Worm (Caenorhabditis elegans) whole organism, L1 larva: Measurements from ENCODE around the gene nhr-18.
A peak's percentile ranks its signal among the peaks of the same experiment; 100 is the strongest.

ENCODE experiments used
- alr-1 ChIP-seq: fragments of 200-800 bp; sonication (Bioruptor generic); optimal IDR thresholded peaks from 2 replicates; lab custom pipeline; 2018; ENCODE audit warnings: borderline replicate concordance, mild to moderate bottlenecking, missing genetic modification characterization, missing compliant biosample characterization
- ama-1 ChIP-seq: fragments of 150-350 bp; optimal IDR thresholded peaks from 2 replicates; lab custom pipeline; 2014
- ceh-63 ChIP-seq: fragments of 200-800 bp; sonication (Bioruptor generic); optimal IDR thresholded peaks from 2 replicates; lab custom pipeline; 2018; ENCODE audit warnings: mild to moderate bottlenecking, missing genetic modification characterization, missing compliant biosample characterization
- ceh-8 ChIP-seq: fragments of 200-800 bp; sonication (Bioruptor generic); optimal IDR thresholded peaks from 2 replicates; lab custom pipeline; 2018; ENCODE audit warnings: mild to moderate bottlenecking, missing genetic modification characterization, moderate library complexity, missing compliant biosample characterization
- dpl-1 ChIP-seq, 3 experiments: fragments of 150-350 bp in 2 of 3; sonication (generic microtip) in 1 of 3; optimal IDR thresholded peaks; 2 replicates each; lab custom pipeline; 2014 to 2017; ENCODE audit warnings: missing biosample characterization in 3 of 3, missing genetic modification characterization in 3 of 3, missing genetic modification reagents in 3 of 3
- dsc-1 ChIP-seq: sonication (generic microtip); optimal IDR thresholded peaks from 2 replicates; lab custom pipeline; 2016; ENCODE audit warnings: mild to moderate bottlenecking, missing genetic modification characterization, missing compliant biosample characterization
- efl-1 ChIP-seq, 4 experiments: fragments of 150-350 bp; optimal IDR thresholded peaks in 3 of 4; peaks in 1 of 4; 1 replicate in 1 of 4; 2 replicates in 3 of 4; lab custom pipeline; 2014; ENCODE audit warnings: missing biosample characterization in 2 of 4, missing genetic modification characterization in 2 of 4, missing genetic modification reagents in 2 of 4
- efl-3 ChIP-seq: fragments of 200-800 bp; sonication (Bioruptor generic); optimal IDR thresholded peaks from 2 replicates; lab custom pipeline; 2018; ENCODE audit warnings: mild to moderate bottlenecking, missing genetic modification characterization, missing compliant biosample characterization
- egl-13 ChIP-seq: sonication (generic microtip); optimal IDR thresholded peaks from 2 replicates; lab custom pipeline; 2016; ENCODE audit warnings: missing genotype, missing genetic modification reagents, missing genetic modification characterization, missing compliant biosample characterization
- elt-2 ChIP-seq: sonication (generic microtip); optimal IDR thresholded peaks from 2 replicates; lab custom pipeline; 2016; ENCODE audit warnings: missing genetic modification characterization, mild to moderate bottlenecking, inconsistent platforms, missing compliant biosample characterization, missing genetic modification reagents
- lin-14 ChIP-seq: fragments of 200-800 bp; sonication (Bioruptor generic); optimal IDR thresholded peaks from 2 replicates; lab custom pipeline; 2018; ENCODE audit warnings: mild to moderate bottlenecking, missing genetic modification characterization, moderate library complexity, missing compliant biosample characterization
- lin-35 ChIP-seq, 2 experiments: fragments of 150-350 bp; optimal IDR thresholded peaks; 2 replicates each; lab custom pipeline; 2014; ENCODE audit warnings: missing biosample characterization in 2 of 2, missing genetic modification characterization in 2 of 2, missing genetic modification reagents in 2 of 2
- lir-3 ChIP-seq: sonication (generic microtip); optimal IDR thresholded peaks from 2 replicates; lab custom pipeline; 2016; ENCODE audit warnings: mild to moderate bottlenecking, missing genetic modification characterization, moderate library complexity, missing compliant biosample characterization; ENCODE audit not compliant: poor library complexity
- mab-9 ChIP-seq: fragments of 200-800 bp; sonication (Bioruptor generic); IDR thresholded peaks from 2 replicates; pipeline ENCODE4 v1.3.6; 2022; ENCODE audit warnings: missing genetic modification reagents, missing genetic modification characterization, missing compliant biosample characterization
- mdl-1 ChIP-seq, 2 experiments: fragments of 150-350 bp; optimal IDR thresholded peaks; 2 replicates each; lab custom pipeline; 2014 to 2017; ENCODE audit warnings: missing biosample characterization in 2 of 2, missing genetic modification characterization in 2 of 2, inconsistent platforms in 1 of 2
- mep-1 ChIP-seq: fragments of 150-350 bp; optimal IDR thresholded peaks from 2 replicates; lab custom pipeline; 2014; ENCODE audit warnings: missing biosample characterization, missing genetic modification characterization
- nhr-11 ChIP-seq: fragments of 150-350 bp; optimal IDR thresholded peaks from 2 replicates; lab custom pipeline; 2014; ENCODE audit warnings: missing biosample characterization, missing genetic modification characterization
- nhr-19 ChIP-seq: fragments of 200-800 bp; sonication (Bioruptor generic); conservative IDR thresholded peaks from 2 replicates; pipeline ENCODE4 v1.3.6; 2022; ENCODE audit warnings: missing genetic modification characterization, missing compliant biosample characterization
- nhr-20 ChIP-seq: sonication (generic microtip); optimal IDR thresholded peaks from 2 replicates; lab custom pipeline; 2016; ENCODE audit warnings: mild to moderate bottlenecking, missing genetic modification characterization, missing compliant biosample characterization
- nhr-28 ChIP-seq: fragments of 150-350 bp; optimal IDR thresholded peaks from 2 replicates; lab custom pipeline; 2014; ENCODE audit warnings: missing biosample characterization, missing genetic modification characterization
- nhr-76 ChIP-seq: sonication (generic microtip); optimal IDR thresholded peaks from 2 replicates; lab custom pipeline; 2017; ENCODE audit warnings: missing biosample characterization, missing genetic modification characterization
- nhr-77 ChIP-seq: fragments of 150-350 bp; optimal IDR thresholded peaks from 2 replicates; lab custom pipeline; 2014; ENCODE audit warnings: missing biosample characterization, missing genetic modification characterization
- nhr-90 ChIP-seq: sonication (generic microtip); optimal IDR thresholded peaks from 2 replicates; lab custom pipeline; 2016; ENCODE audit warnings: mild to moderate bottlenecking, missing genetic modification characterization, missing compliant biosample characterization; ENCODE audit not compliant: poor library complexity
- pag-3 ChIP-seq: sonication (generic microtip); optimal IDR thresholded peaks from 2 replicates; lab custom pipeline; 2017; ENCODE audit warnings: missing genetic modification characterization, mild to moderate bottlenecking, missing compliant biosample characterization, antibody characterized with exemption, borderline replicate concordance; ENCODE audit not compliant: insufficient read depth
- rnt-1 ChIP-seq: sonication (generic microtip); optimal IDR thresholded peaks from 2 replicates; lab custom pipeline; 2016; ENCODE audit warnings: mild to moderate bottlenecking, missing genetic modification characterization, moderate library complexity, missing compliant biosample characterization
- skn-1 ChIP-seq: fragments of 150-350 bp; optimal IDR thresholded peaks from 2 replicates; lab custom pipeline; 2014; ENCODE audit warnings: missing biosample characterization, missing genetic modification characterization
- snpc-4 ChIP-seq: fragments of 150-350 bp; optimal IDR thresholded peaks from 2 replicates; lab custom pipeline; 2014; ENCODE audit warnings: missing biosample characterization, missing genetic modification characterization
- snu-23 ChIP-seq: sonication (generic microtip); optimal IDR thresholded peaks from 2 replicates; lab custom pipeline; 2016; ENCODE audit warnings: missing genetic modification characterization, missing compliant biosample characterization
- unc-130 ChIP-seq: fragments of 150-350 bp; optimal IDR thresholded peaks from 2 replicates; lab custom pipeline; 2017; ENCODE audit warnings: missing biosample characterization, missing genetic modification characterization, inconsistent platforms
- unc-30 ChIP-seq: sonication (generic microtip); optimal IDR thresholded peaks from 2 replicates; lab custom pipeline; 2017; ENCODE audit warnings: missing biosample characterization, missing genetic modification characterization
- unc-62 ChIP-seq: fragments of 150-350 bp; optimal IDR thresholded peaks from 2 replicates; lab custom pipeline; 2014; ENCODE audit warnings: missing biosample characterization, missing genetic modification reagents, missing genetic modification characterization
- vab-15 ChIP-seq: sonication (generic microtip); optimal IDR thresholded peaks from 2 replicates; lab custom pipeline; 2017; ENCODE audit warnings: missing genotype, mild to moderate bottlenecking, missing genetic modification characterization, missing compliant biosample characterization
- zip-4 ChIP-seq: fragments of 200-800 bp; sonication (Bioruptor generic); optimal IDR thresholded peaks from 2 replicates; lab custom pipeline; 2018; ENCODE audit warnings: mild to moderate bottlenecking, missing genetic modification characterization, moderate library complexity, missing compliant biosample characterization
- ztf-11 ChIP-seq, 2 experiments: sonication (generic microtip); optimal IDR thresholded peaks; 2 replicates each; lab custom pipeline; 2016 to 2017; ENCODE audit warnings: missing genetic modification characterization in 2 of 2, missing biosample characterization in 1 of 2, missing compliant biosample characterization in 1 of 2

nhr-18 gene

DNA sequence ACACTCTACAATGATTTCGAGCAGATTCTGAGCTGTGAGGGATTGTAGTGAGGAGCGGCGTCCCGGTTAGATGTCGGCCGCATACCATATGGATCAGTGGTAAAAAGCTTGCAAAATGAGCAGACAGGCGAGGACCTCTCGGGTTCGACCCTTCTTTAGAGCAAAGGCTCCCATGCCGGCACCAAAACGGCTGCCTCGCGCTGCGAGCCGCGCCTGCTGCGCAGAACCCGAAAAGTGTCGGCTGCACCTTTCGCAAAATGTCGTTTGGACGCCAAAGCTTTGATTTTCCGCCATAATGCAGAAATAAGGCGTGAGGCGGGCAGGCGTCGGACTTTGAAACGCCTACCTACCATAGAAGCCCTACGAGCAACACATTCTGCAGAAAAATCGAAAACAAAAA, 36.6 kb upstream of the nhr-18 start:
- no peak for TF ChIP-seq nhr-19 (GFP tag; lab: Robert Waterston, UW)
- TF ChIP-seq zip-4 (GFP tag; lab: Kevin White, UChicago): no peak
- no peak for TF ChIP-seq unc-30
- TF ChIP-seq alr-1 (tag; lab: Kevin White, UChicago): no peak
- TF ChIP-seq nhr-76: no peak
- TF ChIP-seq, all 84 proteins: peak for 0

DNA sequence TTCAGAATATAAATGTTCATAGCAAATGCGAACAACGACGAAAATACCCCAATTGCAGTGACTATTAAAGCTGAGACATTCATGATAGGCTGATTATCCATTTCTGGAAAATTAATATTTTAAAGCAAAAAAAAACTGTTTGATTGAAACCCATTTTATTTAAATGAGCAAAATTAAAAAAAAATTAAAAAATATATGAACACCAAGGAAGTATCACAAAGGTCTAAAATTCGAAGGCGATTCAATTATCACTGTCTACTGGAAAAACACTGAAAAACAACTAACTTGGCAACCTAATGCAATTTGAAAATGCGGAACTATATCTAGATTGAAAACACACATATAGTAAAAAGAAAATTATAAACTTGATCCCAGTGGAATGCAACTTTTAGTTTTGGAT, 35.9 kb upstream of the nhr-18 start, which contains the start of gene srbc-42:
Gene srbc-42, minus strand, starts transcription at position 101 of the 400 bp plus-strand sequence.
- no peak for TF ChIP-seq ama-1 (lab: Kevin White, UChicago)
- no peak for TF ChIP-seq mep-1 (tag; lab: Kevin White, UChicago)
- no peak for TF ChIP-seq mdl-1 (tag; optimal IDR thresholded peaks at IDR 0.05; lab: Kevin White, UChicago)
- no peak for TF ChIP-seq unc-130 (tag; lab: Kevin White, UChicago)
- TF ChIP-seq nhr-76: no peak
- no peak for TF ChIP-seq lir-3 (tag; lab: Kevin White, UChicago)
- no peak for TF ChIP-seq unc-62
- TF ChIP-seq ceh-63 (GFP tag; lab: Kevin White, UChicago): no peak
- TF ChIP-seq skn-1: no peak
- TF ChIP-seq ztf-11 (tag; optimal IDR thresholded peaks at IDR 0.05; lab: Kevin White, UChicago): no peak

DNA sequence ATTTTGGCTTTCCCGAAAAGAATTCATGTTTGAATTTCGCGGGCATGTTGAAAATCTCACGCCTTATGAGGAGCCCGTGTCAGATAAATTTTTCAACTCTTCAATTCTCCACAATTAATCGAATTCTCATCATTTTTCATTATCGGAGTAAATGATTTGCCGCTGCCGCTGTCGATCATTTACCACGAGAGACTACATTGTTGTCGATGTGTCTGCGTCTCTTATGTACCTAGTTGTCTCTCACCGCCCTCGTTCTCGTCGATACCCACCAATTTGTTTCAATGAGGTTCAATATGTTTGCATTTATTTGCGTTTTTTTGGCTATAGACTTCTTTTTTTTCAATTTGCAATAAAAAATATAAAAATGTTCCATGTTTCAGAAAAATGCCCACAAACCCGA, 34.9 kb upstream of the nhr-18 start, which contains the start of gene nhr-13:
Gene nhr-13, plus strand, starts transcription at position 369 of the 400 bp plus-strand sequence.
- TF ChIP-seq alr-1 (tag; lab: Kevin White, UChicago) (no peak), efl-1 (optimal IDR thresholded peaks at IDR 0.05; lab: Kevin White, UChicago) (peak in 1 of 2 experiments; percentile 17), efl-1 (GFP tag; optimal IDR thresholded peaks at IDR 0.05 in 1 of 2; lab: Kevin White, UChicago) (peak in 1 of 2 experiments; percentile 50), nhr-20 (tag; lab: Kevin White, UChicago) (peak; percentile 85), nhr-90 (peak; percentile 17), dsc-1 (tag; lab: Kevin White, UChicago) (peak; percentile 64), mdl-1 (tag; optimal IDR thresholded peaks at IDR 0.05; lab: Kevin White, UChicago) (peak in 1 of 2 experiments; percentile 43), snu-23 (GFP tag; lab: Kevin White, UChicago) (peak; percentile 30), elt-2 (peak; percentile 50), lin-35 (GFP tag; optimal IDR thresholded peaks at IDR 0.05; lab: Kevin White, UChicago) (peak in 1 of 2 experiments; percentile 36), egl-13 (no peak), rnt-1 (tag; lab: Kevin White, UChicago) (peak; percentile 18)

DNA sequence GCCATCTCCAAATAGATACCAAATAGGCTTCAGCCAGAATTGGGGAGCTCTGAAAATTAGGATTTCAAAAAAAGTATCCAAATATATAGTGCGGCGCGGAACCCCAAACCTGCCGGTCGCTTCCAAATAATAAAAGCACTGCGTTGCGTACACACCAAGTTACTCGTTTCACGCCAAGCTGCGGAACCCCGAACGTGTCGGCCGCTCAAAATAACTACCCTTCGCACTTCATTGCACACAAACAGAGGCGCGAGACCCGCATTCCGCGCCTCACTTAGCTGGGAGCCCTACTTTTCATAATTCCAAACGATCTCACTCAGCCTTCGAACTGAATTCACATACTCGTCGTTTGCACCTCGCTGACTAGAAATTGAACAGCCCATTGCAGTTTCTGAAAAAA, 27.4 kb upstream of the nhr-18 start:
- TF ChIP-seq mab-9 (GFP tag; lab: Robert Waterston, UW): no peak
- TF ChIP-seq snpc-4: peak; percentile 26

DNA sequence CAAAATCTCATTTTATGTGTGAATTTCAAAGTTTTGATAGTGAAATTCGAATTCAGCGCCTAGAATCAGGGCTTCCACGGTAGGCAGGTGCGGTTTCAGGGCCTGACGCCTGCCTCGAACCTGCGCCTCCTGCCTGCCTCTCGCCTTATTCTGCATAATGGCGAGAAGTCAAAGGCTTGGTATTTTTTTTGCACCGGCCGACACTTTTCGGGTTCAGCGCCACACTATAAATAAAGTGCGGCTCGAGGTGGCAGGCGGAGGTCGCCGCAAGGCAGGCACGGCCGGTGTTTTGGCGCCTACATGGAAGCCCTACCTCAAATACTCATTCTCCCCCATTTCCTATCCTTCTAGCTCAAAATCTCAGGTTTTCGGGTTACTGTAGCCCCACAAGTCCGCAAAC, 26.6 kb upstream of the nhr-18 start:
- no peak for TF ChIP-seq nhr-19 (GFP tag; lab: Robert Waterston, UW)

DNA sequence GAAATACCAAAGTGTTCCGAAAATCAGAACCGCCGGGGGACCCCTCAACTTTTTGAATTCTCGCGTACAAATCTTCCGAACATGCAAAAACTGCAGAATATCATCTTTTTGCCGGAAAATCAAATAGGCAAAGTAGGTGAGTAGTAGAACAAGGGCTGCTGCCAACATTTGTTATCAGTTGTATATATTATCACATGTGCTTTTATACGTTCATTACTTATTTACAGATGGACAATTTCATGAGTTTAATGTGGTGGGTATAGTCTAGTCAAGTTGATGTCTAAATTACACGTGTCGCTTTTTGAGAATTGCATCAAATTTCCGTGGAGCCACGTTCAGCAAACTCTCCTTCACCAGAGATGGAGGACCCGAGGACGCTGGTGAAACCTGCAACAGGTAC, 25.8 kb upstream of the nhr-18 start, which contains the start of gene cyp-32B1:
Gene cyp-32B1, minus strand, starts transcription at position 176 of the 400 bp plus-strand sequence.
- no peak for TF ChIP-seq nhr-77 (tag; lab: Kevin White, UChicago)
- no peak for TF ChIP-seq lin-14
- no peak for TF ChIP-seq dsc-1 (tag; lab: Kevin White, UChicago)
- no peak for TF ChIP-seq lir-3 (tag; lab: Kevin White, UChicago)
- TF ChIP-seq elt-2: peak; percentile 34
- TF ChIP-seq nhr-90: no peak
- no peak for TF ChIP-seq pag-3 (tag; lab: Kevin White, UChicago)
- TF ChIP-seq vab-15: no peak
- TF ChIP-seq lin-35 (GFP tag; optimal IDR thresholded peaks at IDR 0.05; lab: Kevin White, UChicago): peak in 1 of 2 experiments; percentile 5
- no peak for TF ChIP-seq efl-3
- no peak for TF ChIP-seq dpl-1 (GFP tag; optimal IDR thresholded peaks at IDR 0.05; lab: Kevin White, UChicago)
- no peak for TF ChIP-seq nhr-76
- TF ChIP-seq nhr-28 (tag; lab: Kevin White, UChicago): no peak
- no peak for TF ChIP-seq ceh-8 (GFP tag; lab: Kevin White, UChicago)
- TF ChIP-seq nhr-11 (tag; lab: Kevin White, UChicago): no peak
